Worm (Caenorhabditis elegans): ENCODE results near the gene F25E5.5.
A peak's percentile ranks its signal among the peaks of the same experiment; 100 is the strongest.

F25E5.5 gene

DNA sequence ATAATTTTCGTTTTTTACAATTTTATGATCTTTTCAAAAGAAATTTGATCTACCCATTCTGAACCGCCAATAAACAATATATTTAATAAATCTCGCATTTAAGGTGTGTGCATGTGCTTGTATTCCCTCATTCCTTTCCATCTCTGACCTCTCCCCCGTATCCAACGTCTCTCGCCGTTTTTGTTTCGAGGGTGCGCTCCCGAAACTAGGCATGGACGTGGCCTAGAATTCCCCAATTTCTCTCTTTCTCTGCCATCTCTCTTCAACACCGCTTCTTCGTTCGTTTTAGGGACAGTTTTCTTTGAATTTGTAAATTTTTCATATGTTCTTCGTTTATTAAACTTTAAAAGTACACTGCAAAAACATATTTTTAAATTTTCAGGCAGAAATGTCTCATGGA lies 18.4 kb downstream of the F25E5.5 start, which contains the start of gene F25E5.1 (continued):
- peak; percentile 55 to 75 for TF ChIP-seq lsy-2 (tag; optimal IDR thresholded peaks at IDR 0.05)
- peak; percentile 72 for TF ChIP-seq nhr-47 (tag; optimal IDR thresholded peaks at IDR 0.05)
- peak; percentile 76 for TF ChIP-seq snu-23 (GFP tag; optimal IDR thresholded peaks at IDR 0.05)
- peak; percentile 49 to 72 (median 63) for TF ChIP-seq dpl-1 (GFP tag; optimal IDR thresholded peaks at IDR 0.05)
- TF ChIP-seq lin-39 (tag; optimal IDR thresholded peaks at IDR 0.05) = no peak
- TF ChIP-seq sup-37 (GFP tag; optimal IDR thresholded peaks at IDR 0.05) = no peak
- no peak for TF ChIP-seq sptf-1 (tag; optimal IDR thresholded peaks at IDR 0.05)
- peak; percentile 70 for TF ChIP-seq nhr-19 (GFP tag; conservative IDR thresholded peaks at IDR 0.05)
- peak; percentile 77 for TF ChIP-seq ceh-90 (tag; optimal IDR thresholded peaks at IDR 0.05)
- TF ChIP-seq Y116A8C.19 (tag; optimal IDR thresholded peaks at IDR 0.05; ENCODE audit: borderline replicate concordance) = no peak
- no peak for TF ChIP-seq nhr-11 (tag; optimal IDR thresholded peaks at IDR 0.05)
- no peak for TF ChIP-seq nhr-28 (tag; optimal IDR thresholded peaks at IDR 0.05)
- TF ChIP-seq ceh-63 (GFP tag; optimal IDR thresholded peaks at IDR 0.05) = no peak
- no peak for TF ChIP-seq alr-1 (tag; optimal IDR thresholded peaks at IDR 0.05; ENCODE audit: borderline replicate concordance)
- TF ChIP-seq egl-27 (tag; optimal IDR thresholded peaks at IDR 0.05) = no peak
- peak; percentile 42 for TF ChIP-seq F16B12.6 (tag; optimal IDR thresholded peaks at IDR 0.05)
- TF ChIP-seq blmp-1 (tag; optimal IDR thresholded peaks at IDR 0.05) = peak; percentile 37
- TF ChIP-seq fos-1 (tag; optimal IDR thresholded peaks at IDR 0.05) = no peak
- TF ChIP-seq unc-30 (tag; optimal IDR thresholded peaks at IDR 0.05) = no peak
- peak; percentile 79 to 81 for TF ChIP-seq efl-1 (optimal IDR thresholded peaks at IDR 0.05)
- peak; percentile 73 to 93 for TF ChIP-seq efl-1 (GFP tag; optimal IDR thresholded peaks at IDR 0.05 in 1 of 2)
- peak; percentile 93 for TF ChIP-seq lin-14 (GFP tag; optimal IDR thresholded peaks at IDR 0.05)
- TF ChIP-seq irx-1 (tag; optimal IDR thresholded peaks at IDR 0.05) = peak; percentile 44
- peak; percentile 2 for TF ChIP-seq jun-1 (tag; optimal IDR thresholded peaks at IDR 0.05)
- no peak for TF ChIP-seq fkh-10 (GFP tag; optimal IDR thresholded peaks at IDR 0.05)
- TF ChIP-seq nhr-77 (tag; optimal IDR thresholded peaks at IDR 0.05) = peak; percentile 34
- TF ChIP-seq nhr-237 (tag; optimal IDR thresholded peaks at IDR 0.05) = no peak
- no peak for TF ChIP-seq pqm-1 (tag; optimal IDR thresholded peaks at IDR 0.05)
- no peak for TF ChIP-seq ztf-4 (tag; optimal IDR thresholded peaks at IDR 0.05)
- TF ChIP-seq lir-3 (tag; optimal IDR thresholded peaks at IDR 0.05; ENCODE audit: poor library complexity) = peak; percentile 86
- TF ChIP-seq ceh-82 (tag; optimal IDR thresholded peaks at IDR 0.05) = peak; percentile 42 to 73 (median 65)
- TF ChIP-seq xbp-1 (tag; optimal IDR thresholded peaks at IDR 0.05) = peak; percentile 59
- TF ChIP-seq nhr-12 (tag; optimal IDR thresholded peaks at IDR 0.05) = no peak
- TF ChIP-seq lin-13 (GFP tag; optimal IDR thresholded peaks at IDR 0.05) = peak; percentile 46
- TF ChIP-seq grh-1 (GFP tag; IDR thresholded peaks at IDR 0.05) = no peak
- no peak for TF ChIP-seq unc-130 (tag; optimal IDR thresholded peaks at IDR 0.05)
- TF ChIP-seq aha-1 (tag; optimal IDR thresholded peaks at IDR 0.05) = no peak
- no peak for TF ChIP-seq hlh-4 (tag; optimal IDR thresholded peaks at IDR 0.05)
- TF ChIP-seq nhr-71 (tag; optimal IDR thresholded peaks at IDR 0.05) = peak; percentile 80
- TF ChIP-seq lin-35 (GFP tag; optimal IDR thresholded peaks at IDR 0.05) = peak; percentile 70 to 73
- TF ChIP-seq hlh-17 (GFP tag; optimal IDR thresholded peaks at IDR 0.05; ENCODE audit: borderline replicate concordance) = no peak
- no peak for TF ChIP-seq pax-3 (tag; optimal IDR thresholded peaks at IDR 0.05)
- TF ChIP-seq hpl-2 (GFP tag; optimal IDR thresholded peaks at IDR 0.05) = no peak
- TF ChIP-seq tlp-1 (tag; optimal IDR thresholded peaks at IDR 0.05) = no peak
- TF ChIP-seq C04F5.9 (tag; optimal IDR thresholded peaks at IDR 0.05) = no peak
- peak; percentile 43 for TF ChIP-seq egl-13 (tag; optimal IDR thresholded peaks at IDR 0.05)
- TF ChIP-seq vab-15 (tag; optimal IDR thresholded peaks at IDR 0.05) = no peak
- peak; percentile 82 for TF ChIP-seq fkh-8 (tag; optimal IDR thresholded peaks at IDR 0.05)
- TF ChIP-seq C34B4.2 (tag; optimal IDR thresholded peaks at IDR 0.05) = no peak
- peak in 1 of 2 experiments; percentile 58 for TF ChIP-seq mdl-1 (tag; optimal IDR thresholded peaks at IDR 0.05)
- TF ChIP-seq ces-1 (GFP tag; optimal IDR thresholded peaks at IDR 0.05) = no peak
- no peak for TF ChIP-seq aly-2 (tag; optimal IDR thresholded peaks at IDR 0.05)
- TF ChIP-seq ets-5 (GFP tag; IDR thresholded peaks at IDR 0.05) = no peak
- TF ChIP-seq mep-1 (tag; optimal IDR thresholded peaks at IDR 0.05) = peak; percentile 87

Measured in whole organism, L1 larva.